Fruit fly (Drosophila melanogaster) whole organism, embryonic: ENCODE results near the gene CG46303.

Experiments
- B-H2 ChIP-seq: fragments of 200-800 bp; sonication (Bioruptor generic); optimal IDR thresholded peaks from 2 replicates; lab custom pipeline; 2018; ENCODE audit warnings: missing biosample characterization, mild to moderate bottlenecking, missing genetic modification characterization
- BEAF-32 ChIP-seq: fragments of 200-800 bp; sonication (Bioruptor generic); optimal IDR thresholded peaks from 3 replicates; lab custom pipeline; 2017; ENCODE audit warnings: missing biosample characterization, missing genetic modification characterization, mild to moderate bottlenecking, moderate library complexity, missing genetic modification reagents
- CG12299 ChIP-seq: fragments of 200-800 bp; sonication (Bioruptor generic); optimal IDR thresholded peaks from 2 replicates; lab custom pipeline; 2018; ENCODE audit warnings: missing biosample characterization, mild to moderate bottlenecking, missing genetic modification characterization
- CG13287 ChIP-seq: fragments of 200-800 bp; sonication (Bioruptor generic); IDR thresholded peaks from 2 replicates; pipeline ENCODE4 v1.3.6; 2022; ENCODE audit warnings: missing biosample characterization, missing genetic modification characterization; ENCODE audit not compliant: partially characterized antibody
- CG17829 ChIP-seq: fragments of 200-800 bp; optimal IDR thresholded peaks from 2 replicates; lab custom pipeline; 2019; ENCODE audit warnings: missing biosample characterization, mild to moderate bottlenecking, missing genetic modification characterization, moderate library complexity
- CG18476 ChIP-seq: fragments of 200-800 bp; sonication (Bioruptor generic); optimal IDR thresholded peaks from 2 replicates; lab custom pipeline; 2016; ENCODE audit warnings: missing biosample characterization, mild to moderate bottlenecking, missing genetic modification characterization
- CG2678 ChIP-seq: fragments of 200-800 bp; sonication (Bioruptor generic); optimal IDR thresholded peaks from 3 replicates; lab custom pipeline; 2019; ENCODE audit warnings: missing biosample characterization, mild to moderate bottlenecking, missing genetic modification characterization, moderate library complexity
- CG3847 ChIP-seq: fragments of 200-800 bp; sonication (Bioruptor generic); IDR thresholded peaks from 2 replicates; pipeline ENCODE4 v1.3.6; 2022; ENCODE audit warnings: missing biosample characterization, missing genetic modification characterization
- CG6175 ChIP-seq: fragments of 200-800 bp; sonication (Bioruptor generic); IDR thresholded peaks from 3 replicates; pipeline ENCODE4 v1.3.6; 2022; ENCODE audit warnings: missing biosample characterization, missing genetic modification characterization
- CG7357 ChIP-seq: fragments of 200-800 bp; sonication (Bioruptor generic); IDR thresholded peaks from 3 replicates; pipeline ENCODE4 v1.3.6; 2022; ENCODE audit warnings: missing biosample characterization, missing genetic modification characterization
- CG8944 ChIP-seq: fragments of 200-800 bp; sonication (Bioruptor generic); optimal IDR thresholded peaks from 3 replicates; lab custom pipeline; 2016; ENCODE audit warnings: missing biosample characterization, missing genetic modification characterization
- Dad ChIP-seq: fragments of 200-800 bp; sonication (Bioruptor generic); optimal IDR thresholded peaks from 3 replicates; lab custom pipeline; 2016; ENCODE audit warnings: missing biosample characterization, missing genetic modification characterization
- Doc2 ChIP-seq: fragments of 200-800 bp; sonication (Bioruptor generic); IDR thresholded peaks from 2 replicates; pipeline ENCODE4 v1.3.6; 2022; ENCODE audit warnings: missing biosample characterization, missing genetic modification characterization
- Eip74EF ChIP-seq, 2 experiments: fragments of 200-800 bp in 1 of 2; fragments of >200 bp in 1 of 2; sonication (Bioruptor generic) in 1 of 2; optimal IDR thresholded peaks; 2 replicates each; lab custom pipeline; 2017 to 2019; ENCODE audit warnings: missing biosample characterization in 2 of 2, missing genetic modification characterization in 2 of 2, mild to moderate bottlenecking in 1 of 2, moderate library complexity in 1 of 2
- Ets97D ChIP-seq: fragments of 200-800 bp; sonication (Bioruptor generic); optimal IDR thresholded peaks from 3 replicates; lab custom pipeline; 2016; ENCODE audit warnings: missing biosample characterization, missing genetic modification characterization
- Hey ChIP-seq: fragments of 200-800 bp; sonication (Bioruptor generic); optimal IDR thresholded peaks from 3 replicates; lab custom pipeline; 2018; ENCODE audit warnings: missing biosample characterization, mild to moderate bottlenecking, missing genetic modification characterization
- Hr78 ChIP-seq, 2 experiments: fragments of 200-800 bp in 1 of 2; fragments of >200 bp in 1 of 2; sonication (Bioruptor generic) in 1 of 2; optimal IDR thresholded peaks; 2 replicates each; lab custom pipeline; 2017 to 2019; ENCODE audit warnings: missing biosample characterization in 2 of 2, missing genetic modification characterization in 2 of 2, mild to moderate bottlenecking in 1 of 2, moderate library complexity in 1 of 2
- MTF-1 ChIP-seq: fragments of 200-800 bp; sonication (Bioruptor generic); optimal IDR thresholded peaks from 2 replicates; lab custom pipeline; 2018; ENCODE audit warnings: missing biosample characterization, mild to moderate bottlenecking, missing genetic modification characterization, borderline replicate concordance
- Mad ChIP-seq: fragments of 200-800 bp; sonication (Bioruptor generic); optimal IDR thresholded peaks from 2 replicates; lab custom pipeline; 2016; ENCODE audit warnings: missing biosample characterization, missing genetic modification characterization
- Max ChIP-seq: fragments of 200-800 bp; sonication (Bioruptor generic); optimal IDR thresholded peaks from 2 replicates; lab custom pipeline; 2016; ENCODE audit warnings: missing biosample characterization, mild to moderate bottlenecking, missing genetic modification characterization
- Optix ChIP-seq: fragments of 200-800 bp; sonication (Bioruptor generic); IDR thresholded peaks from 3 replicates; pipeline ENCODE4 v1.3.6; 2022; ENCODE audit warnings: missing biosample characterization, missing genetic modification characterization
- Pdp1 ChIP-seq, 2 experiments: fragments of 200-800 bp; sonication (Bioruptor generic); optimal IDR thresholded peaks; 3 replicates each; lab custom pipeline; 2016; ENCODE audit warnings: missing biosample characterization in 2 of 2, missing genetic modification characterization in 2 of 2, mild to moderate bottlenecking in 1 of 2, moderate library complexity in 1 of 2
- Rfx ChIP-seq: fragments of 200-800 bp; sonication (Bioruptor generic); IDR thresholded peaks from 2 replicates; pipeline ENCODE4 v1.3.6; 2022; ENCODE audit warnings: missing biosample characterization, missing genetic modification characterization
- Usf ChIP-seq: fragments of 200-800 bp; sonication (Bioruptor generic); optimal IDR thresholded peaks from 2 replicates; lab custom pipeline; 2017; ENCODE audit warnings: missing genotype, missing biosample characterization, missing genetic modification characterization
- YL-1 ChIP-seq: fragments of 200-800 bp; sonication (Bioruptor generic); optimal IDR thresholded peaks from 3 replicates; lab custom pipeline; 2017; ENCODE audit warnings: missing biosample characterization, mild to moderate bottlenecking, missing genetic modification characterization
- ap ChIP-seq: fragments of 200-800 bp; sonication (Bioruptor generic); IDR thresholded peaks from 2 replicates; pipeline ENCODE4 v1.3.6; 2022; ENCODE audit warnings: missing biosample characterization, missing genetic modification characterization
- ase ChIP-seq: fragments of 200-800 bp; sonication (Bioruptor generic); IDR thresholded peaks from 3 replicates; pipeline ENCODE4 v1.3.6; 2022; ENCODE audit warnings: missing biosample characterization, missing genetic modification characterization
- bbx ChIP-seq: fragments of 200-800 bp; sonication (Bioruptor generic); IDR thresholded peaks from 2 replicates; pipeline ENCODE4 v1.3.6; 2022; ENCODE audit warnings: missing biosample characterization, missing genetic modification characterization; ENCODE audit not compliant: partially characterized antibody
- cas ChIP-seq: fragments of 200-800 bp; sonication (Bioruptor generic); IDR thresholded peaks from 2 replicates; pipeline ENCODE4 v1.3.6; 2022; ENCODE audit warnings: missing biosample characterization, missing genetic modification characterization
- fd96Cb ChIP-seq: fragments of 200-800 bp; sonication (Bioruptor generic); optimal IDR thresholded peaks from 2 replicates; lab custom pipeline; 2018; ENCODE audit warnings: missing biosample characterization, mild to moderate bottlenecking, missing genetic modification characterization, moderate library complexity
- gsb-n ChIP-seq: fragments of 200-800 bp; sonication (Bioruptor generic); optimal IDR thresholded peaks from 3 replicates; lab custom pipeline; 2018; ENCODE audit warnings: missing biosample characterization, mild to moderate bottlenecking, missing genetic modification characterization
- gt ChIP-seq: fragments of 200-800 bp; sonication (Bioruptor generic); IDR thresholded peaks from 2 replicates; pipeline ENCODE4 v1.3.6; 2022; ENCODE audit warnings: missing biosample characterization, missing genetic modification characterization
- knrl ChIP-seq: fragments of 200-800 bp; sonication (Bioruptor generic); IDR thresholded peaks from 3 replicates; pipeline ENCODE4 v1.3.6; 2022; ENCODE audit warnings: missing biosample characterization, missing genetic modification characterization; ENCODE audit not compliant: partially characterized antibody
- nmo ChIP-seq: fragments of 200-800 bp; sonication (Bioruptor generic); optimal IDR thresholded peaks from 2 replicates; lab custom pipeline; 2018; ENCODE audit warnings: missing biosample characterization, mild to moderate bottlenecking, missing genetic modification characterization, moderate library complexity
- otp ChIP-seq: fragments of 200-800 bp; sonication (Bioruptor generic); IDR thresholded peaks from 3 replicates; pipeline ENCODE4, ENCODE4 v1.3.6; 2022; ENCODE audit warnings: missing biosample characterization, missing genetic modification characterization
- pan ChIP-seq, 4 experiments: fragments of >200 bp in 3 of 4; fragments of 200-800 bp in 1 of 4; sonication (Bioruptor generic) in 1 of 4; optimal IDR thresholded peaks in 3 of 4; IDR thresholded peaks in 1 of 4; 2 replicates each; pipeline versions ENCODE4 v1.3.6 to Lab custom; 2017 to 2022; ENCODE audit warnings: missing biosample characterization in 2 of 4, missing genetic modification characterization in 2 of 4, mixed read lengths in 1 of 4
- pb ChIP-seq: fragments of 200-800 bp; sonication (Bioruptor generic); optimal IDR thresholded peaks from 3 replicates; lab custom pipeline; 2016; ENCODE audit warnings: missing biosample characterization, missing genetic modification characterization
- prd ChIP-seq, 3 experiments: fragments of >200 bp in 2 of 3; fragments of 200-800 bp in 1 of 3; sonication (Bioruptor generic) in 1 of 3; optimal IDR thresholded peaks in 2 of 3; IDR thresholded peaks in 1 of 3; 2 replicates in 2 of 3; 3 replicates in 1 of 3; pipeline versions ENCODE4 v1.3.6 to Lab custom; 2017 to 2022; ENCODE audit warnings: missing biosample characterization in 1 of 3, missing genetic modification characterization in 1 of 3
- sens ChIP-seq: fragments of 200-800 bp; sonication (Bioruptor generic); peaks from one replicate; lab custom pipeline; 2016; ENCODE audit warnings: missing biosample characterization, missing genetic modification characterization
- shn ChIP-seq: fragments of 200-800 bp; sonication (Bioruptor generic); optimal IDR thresholded peaks from 3 replicates; lab custom pipeline; 2016; ENCODE audit warnings: missing biosample characterization, missing genetic modification characterization
- sima ChIP-seq: fragments of 200-800 bp; sonication (Bioruptor generic); optimal IDR thresholded peaks from 2 replicates; lab custom pipeline; 2016; ENCODE audit warnings: missing biosample characterization, missing genetic modification characterization
- slou ChIP-seq: fragments of 200-800 bp; sonication (Bioruptor generic); optimal IDR thresholded peaks from 3 replicates; lab custom pipeline; 2016; ENCODE audit warnings: missing biosample characterization, missing genetic modification characterization
- sob ChIP-seq: fragments of 200-800 bp; sonication (Bioruptor generic); IDR thresholded peaks from 2 replicates; pipeline ENCODE4 v1.3.6; 2022; ENCODE audit warnings: missing biosample characterization, missing genetic modification characterization
- ssp ChIP-seq: fragments of 200-800 bp; sonication (Bioruptor generic); IDR thresholded peaks from 2 replicates; pipeline ENCODE4 v1.3.6; 2022; ENCODE audit warnings: missing biosample characterization, missing genetic modification characterization
- toy ChIP-seq: fragments of 200-800 bp; sonication (Bioruptor generic); IDR thresholded peaks from 2 replicates; pipeline ENCODE4 v1.3.6; 2022; ENCODE audit warnings: missing biosample characterization, missing genetic modification characterization
- ttk ChIP-seq: fragments of 200-800 bp; sonication (Bioruptor generic); IDR thresholded peaks from 2 replicates; pipeline ENCODE4 v2.1.2; 2022; ENCODE audit warnings: missing biosample characterization, missing genetic modification characterization
- wdn ChIP-seq: fragments of 200-800 bp; sonication (Bioruptor generic); IDR thresholded peaks from 2 replicates; pipeline ENCODE4 v1.3.6; 2022; ENCODE audit warnings: missing biosample characterization, missing genetic modification characterization

The CG46303 gene

dm6 chr3R:5778731-5779593 lies 42.8 kb upstream of the CG46303 start, which contains the start of gene jagn (continued):
- TF ChIP-seq bbx (GFP tag; lab: Robert Waterston, UW) (peak; percentile 100), B-H2 (GFP tag; lab: Kevin White, UChicago) (peak; percentile 68), Dad (peak; percentile 48), slou (GFP tag; lab: Kevin White, UChicago) (no peak), wdn (GFP tag; lab: Robert Waterston, UW) (no peak), sens (GFP tag; lab: Kevin White, UChicago) (peak; percentile 90), Mad (GFP tag; lab: Kevin White, UChicago) (peak; percentile 41), ase (GFP tag; lab: Robert Waterston, UW) (no peak), Hey (tag; lab: Kevin White, UChicago) (no peak), CG18476 (GFP tag; lab: Kevin White, UChicago) (peak; percentile 23), CG12299 (tag; lab: Kevin White, UChicago) (no peak), CG17829 (peak; percentile 62), CG2678 (tag; lab: Kevin White, UChicago) (no peak), MTF-1 (peak; percentile 65), prd (optimal IDR thresholded peaks at IDR 0.05; lab: Kevin White, UChicago) (no peak), prd (GFP tag; IDR thresholded peaks at IDR 0.05; lab: Robert Waterston, UW) (peak; percentile 53; the same call in 1 of the 3 replicates), Hr78 (GFP tag; optimal IDR thresholded peaks at IDR 0.05; lab: Kevin White, UChicago) (no peak), Doc2 (GFP tag; lab: Robert Waterston, UW) (no peak), nmo (GFP tag; lab: Kevin White, UChicago) (peak; percentile 77), Usf (peak; percentile 42), CG7357 (GFP tag; lab: Robert Waterston, UW) (no peak), CG6175 (GFP tag; lab: Robert Waterston, UW) (0 out of 3 replicates have a peak, but pooled peaks have one; percentile 43), ap (GFP tag; lab: Robert Waterston, UW) (no peak), Rfx (GFP tag; lab: Robert Waterston, UW) (peak; percentile 90), Max (peak; percentile 54), cas (GFP tag; lab: Robert Waterston, UW) (no peak), toy (peak; percentile 75), Pdp1 (GFP tag; optimal IDR thresholded peaks at IDR 0.05; lab: Kevin White, UChicago) (peak; percentile 52 to 76), fd96Cb (tag; lab: Kevin White, UChicago) (no peak), sima (GFP tag; lab: Kevin White, UChicago) (no peak), YL-1 (GFP tag; lab: Kevin White, UChicago) (peak; percentile 84), CG3847 (peak; percentile 83), BEAF-32 (GFP tag; lab: Kevin White, UChicago) (peak; percentile 100), pb (peak; percentile 14), otp (GFP tag; lab: Robert Waterston, UW) (peak; percentile 68; the same call in 2 of the 3 replicates), sob (GFP tag; lab: Robert Waterston, UW) (peak; percentile 72; the same call in 1 of the 2 replicates), gt (GFP tag; lab: Robert Waterston, UW) (no peak), ssp (GFP tag; lab: Robert Waterston, UW) (peak; percentile 53), knrl (peak; percentile 100), Ets97D (GFP tag; lab: Kevin White, UChicago) (peak; percentile 97), Optix (GFP tag; lab: Robert Waterston, UW) (peak; percentile 53; the same call in 1 of the 3 replicates), CG8944 (peak; percentile 71), ttk (peak; percentile 58), gsb-n (tag; lab: Kevin White, UChicago) (peak; percentile 48), Eip74EF (GFP tag; optimal IDR thresholded peaks at IDR 0.05; lab: Kevin White, UChicago) (peak in 1 of 2 experiments; percentile 15), pan (optimal IDR thresholded peaks at IDR 0.05; lab: Kevin White, UChicago) (no peak), pan (GFP tag; optimal IDR thresholded peaks at IDR 0.05 in 1 of 2, IDR thresholded peaks at IDR 0.05 in 1 of 2) (peak in 1 of 2 experiments; percentile 63), CG13287 (peak; percentile 99), shn (GFP tag; lab: Kevin White, UChicago) (peak; percentile 59)
